Worm (Caenorhabditis elegans) whole organism, L1 larva: ENCODE measurements around the gene dap-3.
A peak's percentile ranks its signal among the peaks of the same experiment; 100 is the strongest.

Source experiments
- C34B4.2 ChIP-seq: sonication (generic microtip); optimal IDR thresholded peaks from 2 replicates; lab custom pipeline; 2017; ENCODE audit warnings: mild to moderate bottlenecking, missing genetic modification characterization, missing compliant biosample characterization
- F16B12.6 ChIP-seq: fragments of 150-350 bp; optimal IDR thresholded peaks from 2 replicates; lab custom pipeline; 2014; ENCODE audit warnings: missing biosample characterization, missing genetic modification characterization
- aly-2 ChIP-seq: fragments of 150-350 bp; optimal IDR thresholded peaks from 2 replicates; lab custom pipeline; 2014; ENCODE audit warnings: missing biosample characterization, missing genetic modification characterization
- ama-1 ChIP-seq: fragments of 150-350 bp; optimal IDR thresholded peaks from 2 replicates; lab custom pipeline; 2014
- blmp-1 ChIP-seq: fragments of 150-350 bp; optimal IDR thresholded peaks from 2 replicates; lab custom pipeline; 2014; ENCODE audit warnings: missing biosample characterization, missing genetic modification characterization
- ceh-8 ChIP-seq: fragments of 200-800 bp; sonication (Bioruptor generic); optimal IDR thresholded peaks from 2 replicates; lab custom pipeline; 2018; ENCODE audit warnings: mild to moderate bottlenecking, missing genetic modification characterization, moderate library complexity, missing compliant biosample characterization
- ceh-82 ChIP-seq, 3 experiments: fragments of 150-350 bp in 1 of 3; sonication (generic microtip) in 2 of 3; optimal IDR thresholded peaks; 2 replicates each; lab custom pipeline; 2014 to 2017; ENCODE audit warnings: missing biosample characterization in 3 of 3, missing genetic modification characterization in 3 of 3
- dpl-1 ChIP-seq, 3 experiments: fragments of 150-350 bp in 2 of 3; sonication (generic microtip) in 1 of 3; optimal IDR thresholded peaks; 2 replicates each; lab custom pipeline; 2014 to 2017; ENCODE audit warnings: missing biosample characterization in 3 of 3, missing genetic modification characterization in 3 of 3, missing genetic modification reagents in 3 of 3
- efl-1 ChIP-seq, 4 experiments: fragments of 150-350 bp; optimal IDR thresholded peaks in 3 of 4; peaks in 1 of 4; 1 replicate in 1 of 4; 2 replicates in 3 of 4; lab custom pipeline; 2014; ENCODE audit warnings: missing biosample characterization in 2 of 4, missing genetic modification characterization in 2 of 4, missing genetic modification reagents in 2 of 4
- elt-2 ChIP-seq: sonication (generic microtip); optimal IDR thresholded peaks from 2 replicates; lab custom pipeline; 2016; ENCODE audit warnings: missing genetic modification characterization, mild to moderate bottlenecking, inconsistent platforms, missing compliant biosample characterization, missing genetic modification reagents
- elt-3 ChIP-seq, 6 experiments: fragments of 150-350 bp in 1 of 6; sonication (generic microtip); optimal IDR thresholded peaks; 2 replicates each; lab custom pipeline; 2017 to 2018; ENCODE audit warnings: missing biosample characterization in 6 of 6, missing genetic modification characterization in 6 of 6, inconsistent platforms in 1 of 6
- fkh-4 ChIP-seq: sonication (generic microtip); optimal IDR thresholded peaks from 2 replicates; lab custom pipeline; 2016; ENCODE audit warnings: missing compliant biosample characterization, missing genetic modification characterization, borderline replicate concordance
- fos-1 ChIP-seq: fragments of 150-350 bp; optimal IDR thresholded peaks from 2 replicates; lab custom pipeline; 2014; ENCODE audit warnings: missing biosample characterization, missing genetic modification characterization
- hlh-4 ChIP-seq: sonication (generic microtip); optimal IDR thresholded peaks from 2 replicates; lab custom pipeline; 2016; ENCODE audit warnings: mild to moderate bottlenecking, missing genetic modification characterization, missing compliant biosample characterization
- irx-1 ChIP-seq: sonication (generic microtip); optimal IDR thresholded peaks from 2 replicates; lab custom pipeline; 2016; ENCODE audit warnings: missing genetic modification characterization, missing compliant biosample characterization
- jun-1 ChIP-seq: fragments of 150-350 bp; optimal IDR thresholded peaks from 2 replicates; lab custom pipeline; 2014; ENCODE audit warnings: missing biosample characterization, missing genetic modification reagents, missing genetic modification characterization
- lin-13 ChIP-seq: fragments of 150-350 bp; optimal IDR thresholded peaks from 2 replicates; lab custom pipeline; 2014; ENCODE audit warnings: missing biosample characterization, missing genetic modification reagents, missing genetic modification characterization
- lin-15B ChIP-seq: fragments of 150-350 bp; sonication (generic microtip); optimal IDR thresholded peaks from 3 replicates; lab custom pipeline; 2014; ENCODE audit warnings: missing biosample characterization, missing genetic modification characterization
- lin-35 ChIP-seq, 2 experiments: fragments of 150-350 bp; optimal IDR thresholded peaks; 2 replicates each; lab custom pipeline; 2014; ENCODE audit warnings: missing biosample characterization in 2 of 2, missing genetic modification characterization in 2 of 2, missing genetic modification reagents in 2 of 2
- lin-39 ChIP-seq: fragments of 150-350 bp; optimal IDR thresholded peaks from 2 replicates; lab custom pipeline; 2014; ENCODE audit warnings: missing biosample characterization, missing genetic modification reagents, missing genetic modification characterization
- lir-3 ChIP-seq: sonication (generic microtip); optimal IDR thresholded peaks from 2 replicates; lab custom pipeline; 2016; ENCODE audit warnings: mild to moderate bottlenecking, missing genetic modification characterization, moderate library complexity, missing compliant biosample characterization; ENCODE audit not compliant: poor library complexity
- mab-9 ChIP-seq: fragments of 200-800 bp; sonication (Bioruptor generic); IDR thresholded peaks from 2 replicates; pipeline ENCODE4 v1.3.6; 2022; ENCODE audit warnings: missing genetic modification reagents, missing genetic modification characterization, missing compliant biosample characterization
- mef-2 ChIP-seq: fragments of 150-350 bp; optimal IDR thresholded peaks from 2 replicates; lab custom pipeline; 2014; ENCODE audit warnings: missing biosample characterization, missing genetic modification characterization
- mep-1 ChIP-seq: fragments of 150-350 bp; optimal IDR thresholded peaks from 2 replicates; lab custom pipeline; 2014; ENCODE audit warnings: missing biosample characterization, missing genetic modification characterization
- nhr-11 ChIP-seq: fragments of 150-350 bp; optimal IDR thresholded peaks from 2 replicates; lab custom pipeline; 2014; ENCODE audit warnings: missing biosample characterization, missing genetic modification characterization
- nhr-12 ChIP-seq: sonication (generic microtip); optimal IDR thresholded peaks from 2 replicates; lab custom pipeline; 2017; ENCODE audit warnings: missing biosample characterization, missing genetic modification characterization
- nhr-20 ChIP-seq: sonication (generic microtip); optimal IDR thresholded peaks from 2 replicates; lab custom pipeline; 2016; ENCODE audit warnings: mild to moderate bottlenecking, missing genetic modification characterization, missing compliant biosample characterization
- nhr-237 ChIP-seq: fragments of 150-350 bp; optimal IDR thresholded peaks from 2 replicates; lab custom pipeline; 2014; ENCODE audit warnings: missing biosample characterization, missing genetic modification characterization
- nhr-47 ChIP-seq: sonication (generic microtip); optimal IDR thresholded peaks from 2 replicates; lab custom pipeline; 2016; ENCODE audit warnings: mild to moderate bottlenecking, missing genetic modification characterization, moderate library complexity, missing compliant biosample characterization
- nhr-71 ChIP-seq: sonication (generic microtip); optimal IDR thresholded peaks from 2 replicates; lab custom pipeline; 2016; ENCODE audit warnings: mild to moderate bottlenecking, missing genetic modification characterization, moderate library complexity, missing compliant biosample characterization
- nhr-84 ChIP-seq: sonication (generic microtip); optimal IDR thresholded peaks from 2 replicates; lab custom pipeline; 2017; ENCODE audit warnings: missing biosample characterization, missing genetic modification characterization
- nhr-90 ChIP-seq: sonication (generic microtip); optimal IDR thresholded peaks from 2 replicates; lab custom pipeline; 2016; ENCODE audit warnings: mild to moderate bottlenecking, missing genetic modification characterization, missing compliant biosample characterization; ENCODE audit not compliant: poor library complexity
- pag-3 ChIP-seq: sonication (generic microtip); optimal IDR thresholded peaks from 2 replicates; lab custom pipeline; 2017; ENCODE audit warnings: missing genetic modification characterization, mild to moderate bottlenecking, missing compliant biosample characterization, antibody characterized with exemption, borderline replicate concordance; ENCODE audit not compliant: insufficient read depth
- pqm-1 ChIP-seq: sonication (generic microtip); optimal IDR thresholded peaks from 3 replicates; lab custom pipeline; 2017; ENCODE audit warnings: missing biosample characterization, missing genetic modification characterization
- skn-1 ChIP-seq: fragments of 150-350 bp; optimal IDR thresholded peaks from 2 replicates; lab custom pipeline; 2014; ENCODE audit warnings: missing biosample characterization, missing genetic modification characterization
- snpc-4 ChIP-seq: fragments of 150-350 bp; optimal IDR thresholded peaks from 2 replicates; lab custom pipeline; 2014; ENCODE audit warnings: missing biosample characterization, missing genetic modification characterization
- snu-23 ChIP-seq: sonication (generic microtip); optimal IDR thresholded peaks from 2 replicates; lab custom pipeline; 2016; ENCODE audit warnings: missing genetic modification characterization, missing compliant biosample characterization
- sox-4 ChIP-seq: sonication (generic microtip); optimal IDR thresholded peaks from 2 replicates; lab custom pipeline; 2016; ENCODE audit warnings: missing genetic modification characterization, missing compliant biosample characterization
- sptf-1 ChIP-seq: fragments of 150-350 bp; optimal IDR thresholded peaks from 2 replicates; lab custom pipeline; 2014; ENCODE audit warnings: missing biosample characterization, missing genetic modification characterization
- tlp-1 ChIP-seq: fragments of 150-350 bp; optimal IDR thresholded peaks from 2 replicates; lab custom pipeline; 2014; ENCODE audit warnings: missing biosample characterization, missing genetic modification characterization
- unc-30 ChIP-seq: sonication (generic microtip); optimal IDR thresholded peaks from 2 replicates; lab custom pipeline; 2017; ENCODE audit warnings: missing biosample characterization, missing genetic modification characterization
- unc-86 ChIP-seq: sonication (generic microtip); optimal IDR thresholded peaks from 2 replicates; lab custom pipeline; 2016; ENCODE audit warnings: missing genetic modification characterization, missing compliant biosample characterization
- unc-98 ChIP-seq: fragments of 200-800 bp; sonication (Bioruptor generic); IDR thresholded peaks from 2 replicates; pipeline ENCODE4 v1.3.6; 2022; ENCODE audit warnings: missing genetic modification characterization, missing compliant biosample characterization
- vab-15 ChIP-seq: sonication (generic microtip); optimal IDR thresholded peaks from 2 replicates; lab custom pipeline; 2017; ENCODE audit warnings: missing genotype, mild to moderate bottlenecking, missing genetic modification characterization, missing compliant biosample characterization
- xbp-1 ChIP-seq: sonication (generic microtip); optimal IDR thresholded peaks from 2 replicates; lab custom pipeline; 2016; ENCODE audit warnings: missing genetic modification characterization, missing compliant biosample characterization
- zag-1 ChIP-seq: fragments of 150-350 bp; optimal IDR thresholded peaks from 2 replicates; lab custom pipeline; 2014; ENCODE audit warnings: missing biosample characterization, missing genetic modification characterization
- zip-4 ChIP-seq: fragments of 200-800 bp; sonication (Bioruptor generic); optimal IDR thresholded peaks from 2 replicates; lab custom pipeline; 2018; ENCODE audit warnings: mild to moderate bottlenecking, missing genetic modification characterization, moderate library complexity, missing compliant biosample characterization
- ztf-11 ChIP-seq, 2 experiments: sonication (generic microtip); optimal IDR thresholded peaks; 2 replicates each; lab custom pipeline; 2016 to 2017; ENCODE audit warnings: missing genetic modification characterization in 2 of 2, missing biosample characterization in 1 of 2, missing compliant biosample characterization in 1 of 2

The dap-3 gene

ce11 chrII:10537988-10538387, 42.9 kb upstream of the dap-3 start (continued):
- TF ChIP-seq lin-13 (GFP tag; lab: Kevin White, UChicago), result peak; percentile 65
- no peak for TF ChIP-seq vab-15 (tag; lab: Kevin White, UChicago)

ce11 chrII:10539232-10539631, 41.7 kb upstream of the dap-3 start, which contains the start of gene R166.3:
TSS of gene R166.3 (minus strand) at chrII:10539332.
- no peak for TF ChIP-seq efl-1 (optimal IDR thresholded peaks at IDR 0.05; lab: Kevin White, UChicago)
- TF ChIP-seq efl-1 (GFP tag; optimal IDR thresholded peaks at IDR 0.05 in 1 of 2; lab: Kevin White, UChicago), result peak in 1 of 2 experiments; percentile 53
- TF ChIP-seq F16B12.6 (tag; lab: Kevin White, UChicago), result no peak

- TF ChIP-seq snpc-4 (tag; lab: Kevin White, UChicago) (peak; percentile 25), nhr-47 (tag; lab: Kevin White, UChicago) (peak; percentile 88), ztf-11 (tag; optimal IDR thresholded peaks at IDR 0.05; lab: Kevin White, UChicago) (peak in 1 of 2 experiments; percentile 62), zag-1 (no peak), lir-3 (tag; lab: Kevin White, UChicago) (peak; percentile 28), pqm-1 (tag; lab: Kevin White, UChicago) (no peak), snu-23 (GFP tag; lab: Kevin White, UChicago) (peak; percentile 84), dpl-1 (GFP tag; optimal IDR thresholded peaks at IDR 0.05; lab: Kevin White, UChicago) (peak; percentile 53 to 76 (median 67)), mef-2 (tag; lab: Kevin White, UChicago) (no peak), fos-1 (no peak), skn-1 (peak; percentile 64), unc-30 (tag; lab: Kevin White, UChicago) (no peak), lin-39 (peak; percentile 43), nhr-11 (tag; lab: Kevin White, UChicago) (peak; percentile 53), mep-1 (tag; lab: Kevin White, UChicago) (peak; percentile 87), irx-1 (tag; lab: Kevin White, UChicago) (peak; percentile 80), sox-4 (tag; lab: Kevin White, UChicago) (no peak), xbp-1 (tag; lab: Kevin White, UChicago) (peak; percentile 52), nhr-237 (tag; lab: Kevin White, UChicago) (no peak), fkh-4 (tag; lab: Kevin White, UChicago) (peak; percentile 4), lin-15B (tag; lab: Kevin White, UChicago) (no peak), lin-13 (GFP tag; lab: Kevin White, UChicago) (peak; percentile 77), nhr-71 (peak; percentile 89), hlh-4 (no peak), mab-9 (GFP tag; lab: Robert Waterston, UW) (peak; percentile 37), nhr-90 (peak; percentile 88), unc-98 (0 out of 2 replicates have a peak, but pooled peaks have one; percentile 4), ceh-8 (no peak), tlp-1 (no peak), nhr-84 (tag; lab: Kevin White, UChicago) (no peak), lin-35 (GFP tag; optimal IDR thresholded peaks at IDR 0.05; lab: Kevin White, UChicago) (peak; percentile 66 to 83), nhr-20 (tag; lab: Kevin White, UChicago) (peak; percentile 85), aly-2 (peak; percentile 89), C34B4.2 (tag; lab: Kevin White, UChicago) (no peak), jun-1 (peak; percentile 4), elt-2 (tag; lab: Kevin White, UChicago) (peak; percentile 50), ama-1 (peak; percentile 98), ceh-82 (tag; optimal IDR thresholded peaks at IDR 0.05; lab: Kevin White, UChicago) (peak in 2 of 3 experiments; percentile 27 to 67), unc-86 (peak; percentile 60), sptf-1 (no peak), zip-4 (GFP tag; lab: Kevin White, UChicago) (no peak), blmp-1 (peak; percentile 64), pag-3 (tag; lab: Kevin White, UChicago) (peak; percentile 48), elt-3 (tag; optimal IDR thresholded peaks at IDR 0.05; lab: Kevin White, UChicago) (peak in 2 of 6 experiments; percentile 42 to 77), nhr-12 (tag; lab: Kevin White, UChicago) (no peak)
These were observed 38.9 kb upstream of the dap-3 start, which contains the start of gene pro-1 for ce11 chrII:10541923-10542486. TSS of gene pro-1 (minus strand) at chrII:10541996.
